Worm (Caenorhabditis elegans) whole organism, mixed stage, embryonic: Measurements from ENCODE around the gene cal-8.

Experiments
- cnd-1 ChIP-seq: fragments of 200-800 bp; sonication (Bioruptor generic); optimal IDR thresholded peaks from 2 replicates; lab custom pipeline; 2018; ENCODE audit warnings: mild to moderate bottlenecking, missing genetic modification characterization, missing compliant biosample characterization
- mab-5 ChIP-seq: fragments of 150-350 bp; optimal IDR thresholded peaks from 2 replicates; lab custom pipeline; 2014; ENCODE audit warnings: missing biosample characterization, missing genetic modification characterization
- nhr-237 ChIP-seq: fragments of 150-350 bp; optimal IDR thresholded peaks from 2 replicates; lab custom pipeline; 2014; ENCODE audit warnings: missing biosample characterization, missing genetic modification characterization
- nhr-28 ChIP-seq: fragments of 150-350 bp; optimal IDR thresholded peaks from 2 replicates; lab custom pipeline; 2014; ENCODE audit warnings: missing biosample characterization, missing genetic modification characterization
- snpc-4 ChIP-seq: fragments of 150-350 bp; optimal IDR thresholded peaks from 2 replicates; lab custom pipeline; 2014; ENCODE audit warnings: missing biosample characterization, missing genetic modification characterization
- sptf-1 ChIP-seq: sonication (generic microtip); optimal IDR thresholded peaks from 2 replicates; lab custom pipeline; 2017; ENCODE audit warnings: mild to moderate bottlenecking, missing genetic modification characterization, moderate library complexity, missing compliant biosample characterization
- unc-62 ChIP-seq: fragments of 150-350 bp; optimal IDR thresholded peaks from 2 replicates; lab custom pipeline; 2014; ENCODE audit warnings: missing biosample characterization, missing genetic modification reagents, missing genetic modification characterization

DNA sequence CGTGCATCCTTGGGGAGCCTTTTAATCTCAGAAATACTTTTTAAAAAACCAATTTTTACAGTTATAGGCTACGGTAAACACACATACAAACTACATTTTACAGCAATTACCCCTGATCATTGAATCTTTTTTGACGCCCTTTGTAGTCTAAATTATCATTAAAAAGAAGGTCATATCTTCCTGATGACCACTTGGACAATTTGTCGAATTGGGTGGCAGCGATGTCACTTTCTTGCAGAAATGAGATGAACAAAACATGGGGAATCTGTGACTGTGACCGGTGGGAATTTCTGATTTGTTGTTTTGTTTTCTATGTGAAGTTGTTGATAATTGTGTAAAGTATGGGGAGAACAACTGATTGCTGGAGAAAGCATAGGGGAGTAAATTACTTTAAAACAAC, 32.2 kb downstream of the cal-8 start:
- TF ChIP-seq snpc-4 (tag; lab: Kevin White, UChicago) (no peak), unc-62 (GFP tag; lab: Kevin White, UChicago) (no peak), mab-5 (tag; lab: Kevin White, UChicago) (no peak), nhr-237 (no peak), sptf-1 (tag; lab: Kevin White, UChicago) (no peak), nhr-28 (tag; lab: Kevin White, UChicago) (no peak), cnd-1 (tag; lab: Kevin White, UChicago) (no peak)
